Worm (Caenorhabditis elegans) whole organism, L4 larva: ENCODE measurements around the gene pgap-2.

Source experiments
- lin-13 ChIP-seq: fragments of 150-350 bp; optimal IDR thresholded peaks from 2 replicates; lab custom pipeline; 2014; ENCODE audit warnings: missing biosample characterization, missing genetic modification reagents, missing genetic modification characterization
- nhr-76 ChIP-seq: fragments of 150-350 bp; optimal IDR thresholded peaks from 2 replicates; lab custom pipeline; 2014; ENCODE audit warnings: missing biosample characterization, missing genetic modification characterization
- set-16 ChIP-seq: fragments of 200-800 bp; sonication (Bioruptor generic); IDR thresholded peaks from 2 replicates; pipeline ENCODE4 v1.3.6; 2022; ENCODE audit warnings: missing genetic modification reagents, missing genetic modification characterization, missing compliant biosample characterization
- zfp-3 ChIP-seq: fragments of 200-800 bp; sonication (Bioruptor generic); conservative IDR thresholded peaks from 2 replicates; pipeline ENCODE4 v1.3.6; 2022; ENCODE audit warnings: missing genetic modification reagents, missing genetic modification characterization, missing compliant biosample characterization
- ztf-11 ChIP-seq: fragments of 150-350 bp; optimal IDR thresholded peaks from 2 replicates; lab custom pipeline; 2014; ENCODE audit warnings: missing biosample characterization, missing genetic modification characterization

DNA sequence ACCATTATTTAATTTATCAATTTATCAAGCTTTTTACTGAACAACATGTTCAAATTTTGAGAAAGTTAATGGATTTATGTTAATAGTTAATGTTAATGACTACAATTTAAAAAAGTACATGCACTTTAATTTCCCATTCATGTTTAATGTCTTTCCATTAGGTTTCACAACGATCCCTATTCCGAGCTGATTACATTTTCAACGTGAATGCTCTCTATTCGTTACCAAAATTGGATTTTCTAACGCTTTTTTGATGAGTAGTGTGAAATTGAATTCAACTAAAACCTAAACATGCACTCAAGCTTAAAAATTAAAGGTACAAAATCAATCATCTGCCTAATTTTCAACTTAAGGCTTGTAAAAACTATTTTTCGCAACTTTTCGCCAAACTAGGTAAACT lies 47.9 kb upstream of the pgap-2 start:
- TF ChIP-seq set-16 (GFP tag; lab: Robert Waterston, UW) (no peak), ztf-11 (no peak), zfp-3 (no peak), lin-13 (no peak), nhr-76 (tag; lab: Kevin White, UChicago) (no peak)
